Worm (Caenorhabditis elegans): ENCODE data around the gene F14D2.8.

Gene F14D2.8

ce11 chrII:3375302-3375701 is 25.6 kb upstream of the F14D2.8 start:
- TF ChIP-seq ztf-11 (tag; optimal IDR thresholded peaks at IDR 0.05) = no peak
- no peak for TF ChIP-seq unc-62 (GFP tag; optimal IDR thresholded peaks at IDR 0.05)
- no peak for TF ChIP-seq lin-39 (tag; optimal IDR thresholded peaks at IDR 0.05)
- TF ChIP-seq aly-2 (tag; optimal IDR thresholded peaks at IDR 0.05) = no peak
- no peak for TF ChIP-seq mdl-1 (tag; optimal IDR thresholded peaks at IDR 0.05)
- no peak for TF ChIP-seq nhr-237 (tag; optimal IDR thresholded peaks at IDR 0.05)
- TF ChIP-seq unc-55 (GFP tag; optimal IDR thresholded peaks at IDR 0.05) = no peak
- no peak for TF ChIP-seq blmp-1 (tag; optimal IDR thresholded peaks at IDR 0.05; ENCODE audit: insufficient read depth)
- no peak for TF ChIP-seq lsy-2 (tag; optimal IDR thresholded peaks at IDR 0.05)
- TF ChIP-seq nhr-12 (tag; optimal IDR thresholded peaks at IDR 0.05) = no peak
- no peak for TF ChIP-seq elt-1 (tag; optimal IDR thresholded peaks at IDR 0.05)
- no peak for TF ChIP-seq sem-4 (tag; optimal IDR thresholded peaks at IDR 0.05)

ce11 chrII:3374779-3375178 is 25.1 kb upstream of the F14D2.8 start, which contains the start of gene bath-10:
TSS of gene bath-10 (plus strand) at chrII:3375079.
- TF ChIP-seq lin-13 (GFP tag; optimal IDR thresholded peaks at IDR 0.05) = no peak
- TF ChIP-seq nhr-12 (tag; optimal IDR thresholded peaks at IDR 0.05) = no peak
- TF ChIP-seq nhr-77 (tag; optimal IDR thresholded peaks at IDR 0.05) = no peak
- TF ChIP-seq skn-1 (tag; optimal IDR thresholded peaks at IDR 0.05) = no peak
- TF ChIP-seq ceh-82 (tag; optimal IDR thresholded peaks at IDR 0.05) = no peak
- no peak for TF ChIP-seq sma-9 (GFP tag; optimal IDR thresholded peaks at IDR 0.05)
- TF ChIP-seq sma-9 (tag; optimal IDR thresholded peaks at IDR 0.05) = no peak
- TF ChIP-seq nhr-237 (tag; optimal IDR thresholded peaks at IDR 0.05) = no peak
- TF ChIP-seq unc-55 (GFP tag; optimal IDR thresholded peaks at IDR 0.05) = no peak
- TF ChIP-seq ztf-4 (tag; optimal IDR thresholded peaks at IDR 0.05) = no peak
- TF ChIP-seq Y55F3AM.14 (GFP tag; optimal IDR thresholded peaks at IDR 0.05) = no peak
- no peak for TF ChIP-seq zag-1 (tag; optimal IDR thresholded peaks at IDR 0.05)
- no peak for TF ChIP-seq gmeb-1 (tag; optimal IDR thresholded peaks at IDR 0.05)
- no peak for TF ChIP-seq nhr-129 (tag; optimal IDR thresholded peaks at IDR 0.05)
- no peak for TF ChIP-seq unc-62 (GFP tag; optimal IDR thresholded peaks at IDR 0.05)
- TF ChIP-seq aly-2 (tag; optimal IDR thresholded peaks at IDR 0.05) = no peak
- no peak for TF ChIP-seq alr-1 (tag; optimal IDR thresholded peaks at IDR 0.05)
- no peak for TF ChIP-seq lsy-2 (tag; optimal IDR thresholded peaks at IDR 0.05)

- TF ChIP-seq unc-55 (GFP tag; optimal IDR thresholded peaks at IDR 0.05) (peak; percentile 57), mbf-1 (tag; optimal IDR thresholded peaks at IDR 0.05) (no peak), R02D3.7 (tag; optimal IDR thresholded peaks at IDR 0.05) (no peak), C34F6.9 (tag; optimal IDR thresholded peaks at IDR 0.05) (peak; percentile 2)
Observed at ce11 chrII:3373875-3374274, 24.2 kb upstream of the F14D2.8 start.

- TF ChIP-seq nhr-6 (tag; optimal IDR thresholded peaks at IDR 0.05) (no peak), elt-1 (tag; optimal IDR thresholded peaks at IDR 0.05) (no peak), Y55F3AM.14 (GFP tag; optimal IDR thresholded peaks at IDR 0.05) (no peak), ama-1 (optimal IDR thresholded peaks at IDR 0.05) (no peak), nhr-237 (tag; optimal IDR thresholded peaks at IDR 0.05) (no peak), nhr-21 (tag; optimal IDR thresholded peaks at IDR 0.05) (no peak), sem-4 (tag; optimal IDR thresholded peaks at IDR 0.05) (no peak), mbf-1 (tag; optimal IDR thresholded peaks at IDR 0.05) (no peak), blmp-1 (tag; optimal IDR thresholded peaks at IDR 0.05; ENCODE audit: insufficient read depth) (no peak), zag-1 (tag; optimal IDR thresholded peaks at IDR 0.05) (no peak), lin-13 (GFP tag; optimal IDR thresholded peaks at IDR 0.05) (no peak), unc-55 (GFP tag; optimal IDR thresholded peaks at IDR 0.05) (no peak), lin-39 (tag; optimal IDR thresholded peaks at IDR 0.05) (no peak), nhr-11 (tag; optimal IDR thresholded peaks at IDR 0.05) (no peak), nhr-23 (tag; optimal IDR thresholded peaks at IDR 0.05) (no peak), lin-11 (tag; optimal IDR thresholded peaks at IDR 0.05) (no peak)
Observed at ce11 chrII:3371010-3371409, 21.3 kb upstream of the F14D2.8 start, which contains the start of gene bath-23. TSS of gene bath-23 (plus strand) at chrII:3371310.

- no peak for TF ChIP-seq nhr-12 (tag; optimal IDR thresholded peaks at IDR 0.05)
- peak in 1 of 2 experiments; percentile 41 for TF ChIP-seq lsy-2 (tag; optimal IDR thresholded peaks at IDR 0.05)
- TF ChIP-seq F13H6.1 (tag; optimal IDR thresholded peaks at IDR 0.05) = no peak
- no peak for TF ChIP-seq alr-1 (tag; optimal IDR thresholded peaks at IDR 0.05)
Observed at ce11 chrII:3370061-3370460, 20.4 kb upstream of the F14D2.8 start, which contains the start of gene Y49F6C.8. TSS of gene Y49F6C.8 (minus strand) at chrII:3370111.

All from whole organism, L2 larva.